Worm (Caenorhabditis elegans) whole organism, late embryonic: ENCODE results near the gene mboa-7.

Source experiments
- C08G9.2 ChIP-seq: sonication (generic microtip); optimal IDR thresholded peaks from 2 replicates; lab custom pipeline; 2016; ENCODE audit warnings: mild to moderate bottlenecking, missing genetic modification characterization, moderate library complexity, missing compliant biosample characterization
- F13H6.1 ChIP-seq: sonication (generic microtip); optimal IDR thresholded peaks from 2 replicates; lab custom pipeline; 2016; ENCODE audit warnings: missing genetic modification characterization, missing compliant biosample characterization
- Y22D7AL.16 ChIP-seq: sonication (generic microtip); optimal IDR thresholded peaks from 2 replicates; lab custom pipeline; 2016; ENCODE audit warnings: missing genetic modification characterization, missing compliant biosample characterization
- ceh-14 ChIP-seq: sonication (generic microtip); optimal IDR thresholded peaks from 2 replicates; lab custom pipeline; 2016; ENCODE audit warnings: missing genotype, missing genetic modification characterization, missing compliant biosample characterization
- ceh-18 ChIP-seq: sonication (generic microtip); optimal IDR thresholded peaks from 2 replicates; lab custom pipeline; 2016; ENCODE audit warnings: missing genetic modification characterization, missing compliant biosample characterization
- ceh-19 ChIP-seq: fragments of 200-800 bp; sonication (Bioruptor generic); optimal IDR thresholded peaks from 2 replicates; lab custom pipeline; 2018; ENCODE audit warnings: mild to moderate bottlenecking, missing genetic modification characterization, missing compliant biosample characterization
- ceh-2 ChIP-seq: sonication (generic microtip); optimal IDR thresholded peaks from 2 replicates; lab custom pipeline; 2016; ENCODE audit warnings: missing genotype, missing genetic modification characterization, missing compliant biosample characterization
- ceh-22 ChIP-seq: sonication (generic microtip); optimal IDR thresholded peaks from 2 replicates; lab custom pipeline; 2017; ENCODE audit warnings: missing biosample characterization, missing genetic modification characterization
- ceh-30 ChIP-seq: fragments of 150-350 bp; optimal IDR thresholded peaks from 2 replicates; lab custom pipeline; 2014; ENCODE audit warnings: missing biosample characterization, missing genetic modification characterization
- ceh-31 ChIP-seq: sonication (generic microtip); optimal IDR thresholded peaks from 2 replicates; lab custom pipeline; 2016; ENCODE audit warnings: missing genetic modification characterization, missing compliant biosample characterization
- ceh-34 ChIP-seq: sonication (generic microtip); optimal IDR thresholded peaks from 2 replicates; lab custom pipeline; 2016; ENCODE audit warnings: mild to moderate bottlenecking, missing genetic modification characterization, missing compliant biosample characterization
- ceh-48 ChIP-seq: sonication (generic microtip); optimal IDR thresholded peaks from 2 replicates; lab custom pipeline; 2016; ENCODE audit warnings: missing genetic modification characterization, inconsistent platforms, missing compliant biosample characterization
- dmd-4 ChIP-seq: sonication (generic microtip); optimal IDR thresholded peaks from 2 replicates; lab custom pipeline; 2016; ENCODE audit warnings: borderline replicate concordance, missing genetic modification characterization, missing compliant biosample characterization
- dve-1 ChIP-seq: sonication (generic microtip); optimal IDR thresholded peaks from 2 replicates; lab custom pipeline; 2017; ENCODE audit warnings: antibody characterized with exemption, mild to moderate bottlenecking, missing genetic modification characterization, missing compliant biosample characterization
- eyg-1 ChIP-seq: sonication (generic microtip); optimal IDR thresholded peaks from 2 replicates; lab custom pipeline; 2016; ENCODE audit warnings: missing genotype, missing genetic modification characterization, missing compliant biosample characterization
- fax-1 ChIP-seq: sonication (generic microtip); optimal IDR thresholded peaks from 2 replicates; lab custom pipeline; 2016; ENCODE audit warnings: missing genotype, missing genetic modification characterization, missing compliant biosample characterization
- fkh-6 ChIP-seq: sonication (generic microtip); optimal IDR thresholded peaks from 2 replicates; lab custom pipeline; 2016; ENCODE audit warnings: missing genetic modification characterization, missing compliant biosample characterization
- hlh-13 ChIP-seq: fragments of 200-800 bp; sonication (Bioruptor generic); optimal IDR thresholded peaks from 2 replicates; lab custom pipeline; 2018; ENCODE audit warnings: mild to moderate bottlenecking, missing genetic modification characterization, missing compliant biosample characterization
- hlh-15 ChIP-seq: sonication (generic microtip); optimal IDR thresholded peaks from 2 replicates; lab custom pipeline; 2016; ENCODE audit warnings: missing genetic modification characterization, missing compliant biosample characterization
- hlh-8 ChIP-seq: sonication (generic microtip); optimal IDR thresholded peaks from 2 replicates; lab custom pipeline; 2016; ENCODE audit warnings: missing genotype, missing genetic modification characterization, missing compliant biosample characterization
- lim-6 ChIP-seq: sonication (generic microtip); optimal IDR thresholded peaks from 2 replicates; lab custom pipeline; 2016; ENCODE audit warnings: missing genetic modification characterization, missing compliant biosample characterization
- nfya-1 ChIP-seq: sonication (generic microtip); optimal IDR thresholded peaks from 2 replicates; lab custom pipeline; 2017; ENCODE audit warnings: missing genetic modification characterization, mild to moderate bottlenecking, missing compliant biosample characterization, antibody characterized with exemption, moderate library complexity
- nhr-11 ChIP-seq: fragments of 150-350 bp; optimal IDR thresholded peaks from 2 replicates; lab custom pipeline; 2014; ENCODE audit warnings: missing biosample characterization, missing genetic modification characterization
- nhr-232 ChIP-seq: sonication (generic microtip); optimal IDR thresholded peaks from 2 replicates; lab custom pipeline; 2016; ENCODE audit warnings: missing genetic modification characterization, missing compliant biosample characterization
- npax-4 ChIP-seq: sonication (generic microtip); optimal IDR thresholded peaks from 2 replicates; lab custom pipeline; 2016; ENCODE audit warnings: missing genetic modification characterization, missing compliant biosample characterization
- pag-3 ChIP-seq: sonication (generic microtip); optimal IDR thresholded peaks from 2 replicates; lab custom pipeline; 2016; ENCODE audit warnings: missing compliant biosample characterization, missing genetic modification characterization, borderline replicate concordance
- pat-9 ChIP-seq: fragments of 200-800 bp; sonication (Bioruptor generic); optimal IDR thresholded peaks from 2 replicates; lab custom pipeline; 2018; ENCODE audit warnings: mild to moderate bottlenecking, missing genetic modification characterization, moderate library complexity, missing compliant biosample characterization
- pha-2 ChIP-seq: sonication (generic microtip); optimal IDR thresholded peaks from 2 replicates; lab custom pipeline; 2017; ENCODE audit warnings: mild to moderate bottlenecking, missing genetic modification characterization, missing compliant biosample characterization
- sdc-2 ChIP-seq: sonication (generic microtip); optimal IDR thresholded peaks from 2 replicates; lab custom pipeline; 2016; ENCODE audit warnings: missing genotype, missing genetic modification characterization, missing compliant biosample characterization
- tbx-2 ChIP-seq: sonication (generic microtip); optimal IDR thresholded peaks from 2 replicates; lab custom pipeline; 2016; ENCODE audit warnings: missing genetic modification characterization, missing compliant biosample characterization
- unc-3 ChIP-seq, 2 experiments: fragments of 200-800 bp in 1 of 2; sonication (Bioruptor generic) in 1 of 2; sonication (generic microtip) in 1 of 2; conservative IDR thresholded peaks in 1 of 2; optimal IDR thresholded peaks in 1 of 2; 2 replicates each; pipeline versions ENCODE4 v1.3.6 to Lab custom; 2016 to 2022; ENCODE audit warnings: missing compliant biosample characterization in 2 of 2, missing genetic modification characterization in 2 of 2, missing genetic modification reagents in 1 of 2
- unc-42 ChIP-seq: sonication (generic microtip); optimal IDR thresholded peaks from 2 replicates; lab custom pipeline; 2016; ENCODE audit warnings: missing genotype, missing genetic modification characterization, missing compliant biosample characterization
- unc-55 ChIP-seq: sonication (generic microtip); optimal IDR thresholded peaks from 2 replicates; lab custom pipeline; 2017; ENCODE audit warnings: missing biosample characterization, missing genetic modification reagents, missing genetic modification characterization
- unc-86 ChIP-seq: sonication (generic microtip); optimal IDR thresholded peaks from 2 replicates; lab custom pipeline; 2016; ENCODE audit warnings: missing genetic modification characterization, missing compliant biosample characterization
- ztf-16 ChIP-seq: sonication (generic microtip); optimal IDR thresholded peaks from 2 replicates; lab custom pipeline; 2017; ENCODE audit warnings: missing genetic modification characterization, missing compliant biosample characterization

The mboa-7 gene

ce11 chrX:10516549-10516948, 7.8 kb downstream of the mboa-7 start:
- TF ChIP-seq hlh-8 (tag; lab: Kevin White, UChicago) (no peak), ceh-2 (tag; lab: Kevin White, UChicago) (no peak), C08G9.2 (tag; lab: Kevin White, UChicago) (no peak), pat-9 (tag; lab: Kevin White, UChicago) (no peak), sdc-2 (tag; lab: Kevin White, UChicago) (no peak), lim-6 (tag; lab: Kevin White, UChicago) (no peak), F13H6.1 (tag; lab: Kevin White, UChicago) (no peak), nfya-1 (tag; lab: Kevin White, UChicago) (no peak)

ce11 chrX:10514834-10515233, 9.5 kb downstream of the mboa-7 start:
- no peak for TF ChIP-seq tbx-2 (tag; lab: Kevin White, UChicago)
- TF ChIP-seq nfya-1 (tag; lab: Kevin White, UChicago), result peak; percentile 59
- TF ChIP-seq unc-86 (tag; lab: Kevin White, UChicago), result no peak
- TF ChIP-seq npax-4 (tag; lab: Kevin White, UChicago), result no peak

- no peak for TF ChIP-seq ceh-34 (tag; lab: Kevin White, UChicago)
- no peak for TF ChIP-seq dve-1 (tag; lab: Kevin White, UChicago)
- TF ChIP-seq Y22D7AL.16 (tag; lab: Kevin White, UChicago), result no peak
- TF ChIP-seq eyg-1 (tag; lab: Kevin White, UChicago), result no peak
- TF ChIP-seq ceh-31 (tag; lab: Kevin White, UChicago), result no peak
- no peak for TF ChIP-seq ceh-30 (tag; lab: Kevin White, UChicago)
- no peak for TF ChIP-seq nhr-11 (tag; lab: Kevin White, UChicago)
- no peak for TF ChIP-seq unc-55 (GFP tag; lab: Kevin White, UChicago)
- no peak for TF ChIP-seq F13H6.1 (tag; lab: Kevin White, UChicago)
- TF ChIP-seq ceh-18 (tag; lab: Kevin White, UChicago), result no peak
- TF ChIP-seq pag-3 (tag; lab: Kevin White, UChicago), result no peak
- no peak for TF ChIP-seq pha-2 (tag; lab: Kevin White, UChicago)
Measured at ce11 chrX:10514056-10514455, 10.3 kb downstream of the mboa-7 start.

DNA sequence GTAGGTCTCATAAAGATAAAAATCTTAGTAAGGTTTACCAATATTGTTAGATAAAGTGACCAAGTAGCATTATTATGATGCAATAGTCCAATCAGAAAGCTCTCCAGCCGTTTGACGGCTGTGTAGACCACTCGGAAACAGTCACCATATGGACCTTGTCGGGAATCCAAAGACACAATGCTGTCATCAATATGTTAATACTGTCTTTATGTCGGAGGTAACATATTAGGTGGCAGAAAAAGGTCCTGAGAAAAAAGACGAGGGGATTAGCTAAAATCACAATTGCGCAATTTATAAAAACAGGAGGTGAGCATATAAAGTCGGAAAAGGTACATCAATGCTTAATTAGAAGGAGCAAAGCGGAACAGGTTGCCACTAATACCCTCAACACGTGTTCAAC, 16.4 kb downstream of the mboa-7 start:
- TF ChIP-seq ceh-2 (tag; lab: Kevin White, UChicago) (no peak), fkh-6 (tag; lab: Kevin White, UChicago) (no peak), ceh-14 (tag; lab: Kevin White, UChicago) (no peak), nhr-232 (tag; lab: Kevin White, UChicago) (no peak), nfya-1 (tag; lab: Kevin White, UChicago) (no peak), ceh-19 (GFP tag; lab: Kevin White, UChicago) (no peak), unc-55 (GFP tag; lab: Kevin White, UChicago) (no peak)

- TF ChIP-seq ceh-31 (tag; lab: Kevin White, UChicago) (peak; percentile 37), dmd-4 (tag; lab: Kevin White, UChicago) (no peak), ceh-19 (GFP tag; lab: Kevin White, UChicago) (no peak), dve-1 (tag; lab: Kevin White, UChicago) (no peak), fax-1 (tag; lab: Kevin White, UChicago) (no peak), unc-42 (tag; lab: Kevin White, UChicago) (no peak), nfya-1 (tag; lab: Kevin White, UChicago) (peak; percentile 80)
Measured at ce11 chrX:10505193-10505592, 19.2 kb downstream of the mboa-7 start.

DNA sequence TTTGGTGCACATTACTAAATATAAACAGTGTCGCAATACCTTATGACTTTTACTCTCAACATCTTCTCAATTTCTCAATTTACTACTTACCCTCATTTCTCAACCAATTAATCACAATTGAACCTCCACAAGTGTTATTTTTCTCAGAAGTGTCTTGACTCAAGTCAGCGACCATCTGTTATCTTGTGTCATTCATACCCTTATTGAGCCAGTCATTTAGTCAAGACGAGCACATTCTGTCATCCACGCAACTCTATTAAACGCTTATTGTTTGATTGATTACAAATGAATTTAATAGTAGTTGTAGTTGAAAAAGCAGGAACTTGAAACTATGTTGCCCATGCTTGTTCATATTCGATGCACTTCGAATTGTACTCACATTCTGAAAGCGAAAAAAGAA, 21.0 kb downstream of the mboa-7 start:
- TF ChIP-seq ceh-48 (tag; lab: Kevin White, UChicago) (no peak), ztf-16 (no peak), hlh-15 (tag; lab: Kevin White, UChicago) (no peak), unc-55 (GFP tag; lab: Kevin White, UChicago) (no peak), hlh-13 (GFP tag; lab: Kevin White, UChicago) (no peak), ceh-22 (tag; lab: Kevin White, UChicago) (no peak), unc-3 (GFP tag; conservative IDR thresholded peaks at IDR 0.05; lab: Robert Waterston, UW) (no peak), unc-3 (tag; optimal IDR thresholded peaks at IDR 0.05; lab: Kevin White, UChicago) (no peak)
